Fruit fly (Drosophila melanogaster) whole organism, embryonic: Measurements from ENCODE around the gene loaf.
A peak's percentile ranks its signal among the peaks of the same experiment; 100 is the strongest.

Source experiments
- Atf3 ChIP-seq: fragments of 200-800 bp; sonication (Bioruptor generic); optimal IDR thresholded peaks from 3 replicates; lab custom pipeline; 2016; ENCODE audit warnings: missing biosample characterization, missing genetic modification characterization
- CG10267 ChIP-seq: fragments of 200-800 bp; sonication (Bioruptor generic); optimal IDR thresholded peaks from 2 replicates; lab custom pipeline; 2018; ENCODE audit warnings: missing biosample characterization, mild to moderate bottlenecking, missing genetic modification characterization, moderate library complexity
- CG10274 ChIP-seq: fragments of 200-800 bp; sonication (Bioruptor generic); optimal IDR thresholded peaks from 3 replicates; lab custom pipeline; 2017; ENCODE audit warnings: missing biosample characterization, mild to moderate bottlenecking, missing genetic modification characterization
- CG10462 ChIP-seq: fragments of 200-800 bp; sonication (Bioruptor generic); optimal IDR thresholded peaks from 2 replicates; lab custom pipeline; 2016; ENCODE audit warnings: missing biosample characterization, missing genetic modification characterization
- CG12219 ChIP-seq: fragments of 200-800 bp; sonication (Bioruptor generic); optimal IDR thresholded peaks from 3 replicates; lab custom pipeline; 2018; ENCODE audit warnings: missing biosample characterization, mild to moderate bottlenecking, missing genetic modification characterization
- CG14014 ChIP-seq: fragments of 200-800 bp; sonication (Bioruptor generic); IDR thresholded peaks from 2 replicates; pipeline ENCODE4 v1.3.6; 2022; ENCODE audit warnings: missing biosample characterization, missing genetic modification characterization
- CG15479 ChIP-seq: fragments of 200-800 bp; sonication (Bioruptor generic); optimal IDR thresholded peaks from 3 replicates; lab custom pipeline; 2019; ENCODE audit warnings: missing biosample characterization, mild to moderate bottlenecking, missing genetic modification characterization, moderate library complexity
- CG15601 ChIP-seq: fragments of 200-800 bp; sonication (Bioruptor generic); optimal IDR thresholded peaks from 3 replicates; lab custom pipeline; 2019; ENCODE audit warnings: missing biosample characterization, mild to moderate bottlenecking, missing genetic modification characterization, moderate library complexity
- CG16863 ChIP-seq: fragments of 200-800 bp; sonication (Bioruptor generic); optimal IDR thresholded peaks from 3 replicates; lab custom pipeline; 2016; ENCODE audit warnings: missing biosample characterization, missing genetic modification characterization
- CG3065 ChIP-seq: fragments of 200-800 bp; sonication (Bioruptor generic); optimal IDR thresholded peaks from 2 replicates; lab custom pipeline; 2016; ENCODE audit warnings: missing biosample characterization, missing genetic modification characterization
- CG4854 ChIP-seq: fragments of 200-800 bp; sonication (Bioruptor generic); optimal IDR thresholded peaks from 2 replicates; lab custom pipeline; 2016; ENCODE audit warnings: missing biosample characterization, missing genetic modification characterization, inconsistent platforms
- CG6272 ChIP-seq: fragments of 200-800 bp; sonication (Bioruptor generic); IDR thresholded peaks from 2 replicates; pipeline ENCODE4 v1.3.6; 2022; ENCODE audit warnings: missing biosample characterization, missing genetic modification characterization
- CG7357 ChIP-seq: fragments of 200-800 bp; sonication (Bioruptor generic); IDR thresholded peaks from 3 replicates; pipeline ENCODE4 v1.3.6; 2022; ENCODE audit warnings: missing biosample characterization, missing genetic modification characterization
- CG7786 ChIP-seq: fragments of 200-800 bp; sonication (Bioruptor generic); optimal IDR thresholded peaks from 2 replicates; lab custom pipeline; 2016; ENCODE audit warnings: missing biosample characterization, missing genetic modification characterization
- CG8388 ChIP-seq: fragments of 200-800 bp; sonication (Bioruptor generic); optimal IDR thresholded peaks from 2 replicates; lab custom pipeline; 2019; ENCODE audit warnings: missing biosample characterization, mild to moderate bottlenecking, missing genetic modification characterization, moderate library complexity
- CG8478 ChIP-seq: fragments of >200 bp; optimal IDR thresholded peaks from 2 replicates; lab custom pipeline; 2018
- CG9727 ChIP-seq: fragments of 200-800 bp; sonication (Bioruptor generic); optimal IDR thresholded peaks from 3 replicates; lab custom pipeline; 2017; ENCODE audit warnings: missing biosample characterization, mild to moderate bottlenecking, missing genetic modification characterization
- CG9876 ChIP-seq: fragments of 200-800 bp; sonication (Bioruptor generic); optimal IDR thresholded peaks from 2 replicates; lab custom pipeline; 2016; ENCODE audit warnings: missing biosample characterization, missing genetic modification characterization
- Dip3 ChIP-seq: fragments of 200-800 bp; sonication (Bioruptor generic); optimal IDR thresholded peaks from 3 replicates; lab custom pipeline; 2016; ENCODE audit warnings: missing biosample characterization, missing genetic modification characterization
- Dp ChIP-seq: fragments of 200-800 bp; sonication (Bioruptor generic); optimal IDR thresholded peaks from 2 replicates; lab custom pipeline; 2018; ENCODE audit warnings: missing biosample characterization, mild to moderate bottlenecking, missing genetic modification characterization, moderate library complexity
- Ets65A ChIP-seq: fragments of 200-800 bp; sonication (Bioruptor generic); peaks from one replicate; lab custom pipeline; 2016; ENCODE audit warnings: missing biosample characterization, missing genetic modification characterization
- Fer1 ChIP-seq: fragments of 200-800 bp; sonication (Bioruptor generic); optimal IDR thresholded peaks from 2 replicates; lab custom pipeline; 2017; ENCODE audit warnings: missing biosample characterization, mild to moderate bottlenecking, missing genetic modification characterization
- Gug ChIP-seq: fragments of 200-800 bp; sonication (Bioruptor generic); IDR thresholded peaks from 4 replicates; pipeline ENCODE4 v1.3.6; 2022; ENCODE audit warnings: missing biosample characterization, missing genetic modification characterization
- Hr51 ChIP-seq, 2 experiments: fragments of 200-800 bp; sonication (Bioruptor generic); optimal IDR thresholded peaks; 2 replicates in 1 of 2; 3 replicates in 1 of 2; lab custom pipeline; 2016 to 2018; ENCODE audit warnings: missing biosample characterization in 2 of 2, missing genetic modification characterization in 2 of 2, mild to moderate bottlenecking in 1 of 2, moderate library complexity in 1 of 2
- Neu2 ChIP-seq: fragments of 200-800 bp; sonication (Bioruptor generic); optimal IDR thresholded peaks from 3 replicates; lab custom pipeline; 2016; ENCODE audit warnings: missing biosample characterization, missing genetic modification characterization, borderline replicate concordance
- Opbp ChIP-seq: fragments of 200-800 bp; sonication (Bioruptor generic); IDR thresholded peaks from 3 replicates; pipeline ENCODE4 v1.3.6; 2022; ENCODE audit warnings: missing biosample characterization, missing genetic modification characterization; ENCODE audit not compliant: partially characterized antibody
- Rfx ChIP-seq: fragments of 200-800 bp; sonication (Bioruptor generic); IDR thresholded peaks from 2 replicates; pipeline ENCODE4 v1.3.6; 2022; ENCODE audit warnings: missing biosample characterization, missing genetic modification characterization
- Stat92E ChIP-seq, 3 experiments: fragments of >200 bp in 2 of 3; fragments of 200-800 bp in 1 of 3; sonication (Bioruptor generic) in 1 of 3; optimal IDR thresholded peaks; 2 replicates each; lab custom pipeline; 2017 to 2019; ENCODE audit warnings: missing biosample characterization in 3 of 3, missing genetic modification characterization in 3 of 3, mild to moderate bottlenecking in 1 of 3, moderate library complexity in 1 of 3
- aop ChIP-seq: fragments of 200-800 bp; sonication (Bioruptor generic); IDR thresholded peaks from 2 replicates; pipeline ENCODE4 v1.3.6; 2022; ENCODE audit warnings: missing biosample characterization, missing genetic modification characterization
- br ChIP-seq: fragments of >200 bp; optimal IDR thresholded peaks from 2 replicates; lab custom pipeline; 2017
- bsh ChIP-seq, 2 experiments: fragments of 200-800 bp; sonication (Bioruptor generic); optimal IDR thresholded peaks; 2 replicates each; lab custom pipeline; 2017 to 2018; ENCODE audit warnings: mild to moderate bottlenecking in 2 of 2, missing biosample characterization in 2 of 2, missing genetic modification characterization in 2 of 2, moderate library complexity in 1 of 2
- chif ChIP-seq, 2 experiments: fragments of 200-800 bp; sonication (Bioruptor generic); optimal IDR thresholded peaks; 3 replicates each; lab custom pipeline; 2016; ENCODE audit warnings: missing biosample characterization in 2 of 2, missing genetic modification characterization in 2 of 2
- chm ChIP-seq: fragments of 200-800 bp; sonication (Bioruptor generic); IDR thresholded peaks from 2 replicates; pipeline ENCODE4 v1.3.6; 2022; ENCODE audit warnings: missing biosample characterization, missing genetic modification characterization
- chn ChIP-seq: fragments of 200-800 bp; sonication (Bioruptor generic); optimal IDR thresholded peaks from 2 replicates; lab custom pipeline; 2016; ENCODE audit warnings: missing biosample characterization, missing genetic modification characterization
- crol ChIP-seq: fragments of 200-800 bp; sonication (Bioruptor generic); IDR thresholded peaks from 2 replicates; pipeline ENCODE4 v1.3.6; 2022; ENCODE audit warnings: missing biosample characterization, missing genetic modification characterization
- cwo ChIP-seq: fragments of 200-800 bp; sonication (Bioruptor generic); optimal IDR thresholded peaks from 3 replicates; lab custom pipeline; 2017; ENCODE audit warnings: missing biosample characterization, missing genetic modification characterization, mild to moderate bottlenecking, moderate library complexity, missing genetic modification reagents
- eyg ChIP-seq: fragments of 200-800 bp; sonication (Bioruptor generic); optimal IDR thresholded peaks from 3 replicates; lab custom pipeline; 2016; ENCODE audit warnings: missing biosample characterization, missing genetic modification characterization
- fd3F ChIP-seq: fragments of 200-800 bp; sonication (Bioruptor generic); optimal IDR thresholded peaks from 2 replicates; lab custom pipeline; 2018; ENCODE audit warnings: missing biosample characterization, mild to moderate bottlenecking, missing genetic modification characterization, moderate library complexity
- fu2 ChIP-seq: fragments of 200-800 bp; sonication (Bioruptor generic); optimal IDR thresholded peaks from 2 replicates; lab custom pipeline; 2016; ENCODE audit warnings: missing biosample characterization, missing genetic modification characterization
- gfzf ChIP-seq: fragments of 200-800 bp; sonication (Bioruptor generic); optimal IDR thresholded peaks from 2 replicates; lab custom pipeline; 2016; ENCODE audit warnings: missing biosample characterization, mild to moderate bottlenecking, missing genetic modification characterization, moderate library complexity
- kni ChIP-seq: fragments of 200-800 bp; sonication (Bioruptor generic); optimal IDR thresholded peaks from 3 replicates; lab custom pipeline; 2017; ENCODE audit warnings: mild to moderate bottlenecking, missing biosample characterization, missing genetic modification reagents, missing genetic modification characterization
- mirr ChIP-seq: fragments of 200-800 bp; sonication (Bioruptor generic); optimal IDR thresholded peaks from 3 replicates; lab custom pipeline; 2018; ENCODE audit warnings: missing biosample characterization, mild to moderate bottlenecking, missing genetic modification characterization
- row ChIP-seq: fragments of 200-800 bp; sonication (Bioruptor generic); IDR thresholded peaks from 3 replicates; pipeline ENCODE4 v1.3.6; 2022; ENCODE audit warnings: missing biosample characterization, missing genetic modification characterization
- sob ChIP-seq: fragments of 200-800 bp; sonication (Bioruptor generic); IDR thresholded peaks from 2 replicates; pipeline ENCODE4 v1.3.6; 2022; ENCODE audit warnings: missing biosample characterization, missing genetic modification characterization
- sug ChIP-seq: fragments of 200-800 bp; optimal IDR thresholded peaks from 2 replicates; lab custom pipeline; 2019; ENCODE audit warnings: missing biosample characterization, mild to moderate bottlenecking, missing genetic modification characterization, moderate library complexity
- tll ChIP-seq, 2 experiments: fragments of 200-800 bp in 1 of 2; fragments of >200 bp in 1 of 2; sonication (Bioruptor generic) in 1 of 2; optimal IDR thresholded peaks; 2 replicates each; lab custom pipeline; 2017 to 2019; ENCODE audit warnings: missing biosample characterization in 2 of 2, missing genetic modification characterization in 2 of 2, mild to moderate bottlenecking in 1 of 2, moderate library complexity in 1 of 2
- tna ChIP-seq: fragments of 200-800 bp; sonication (Bioruptor generic); IDR thresholded peaks from 2 replicates; pipeline ENCODE4 v1.3.6; 2022; ENCODE audit warnings: missing biosample characterization, missing genetic modification characterization; ENCODE audit not compliant: partially characterized antibody
- vnd ChIP-seq: fragments of 200-800 bp; sonication (Bioruptor generic); IDR thresholded peaks from 3 replicates; pipeline ENCODE4 v1.3.6; 2022; ENCODE audit warnings: missing biosample characterization, missing genetic modification characterization; ENCODE audit not compliant: partially characterized antibody
- z ChIP-seq: fragments of 200-800 bp; sonication (Bioruptor generic); IDR thresholded peaks from 3 replicates; pipeline ENCODE4 v1.3.6; 2022; ENCODE audit warnings: missing biosample characterization, missing genetic modification characterization
- zfh1 ChIP-seq: fragments of 200-800 bp; sonication (Bioruptor generic); IDR thresholded peaks from 3 replicates; pipeline ENCODE4 v1.3.6; 2022; ENCODE audit warnings: missing biosample characterization, missing genetic modification characterization

The loaf gene

dm6 chr3L:11695063-11695462 is 70.9 kb downstream of the loaf start (continued):
- TF ChIP-seq CG10274 (GFP tag; lab: Kevin White, UChicago) = no peak
- no peak for TF ChIP-seq CG16863
- TF ChIP-seq kni = no peak
- no peak for TF ChIP-seq fd3F (GFP tag; lab: Kevin White, UChicago)
- TF ChIP-seq gfzf = no peak
- TF ChIP-seq Ets65A (GFP tag; lab: Kevin White, UChicago) = peak; percentile 23
- TF ChIP-seq CG8478 = peak; percentile 82

dm6 chr3L:11692853-11693252 is 73.1 kb downstream of the loaf start:
- TF ChIP-seq CG4854 (no peak), Fer1 (no peak), row (GFP tag; lab: Robert Waterston, UW) (no peak), CG8388 (GFP tag; lab: Kevin White, UChicago) (no peak), chif (GFP tag; optimal IDR thresholded peaks at IDR 0.05; lab: Kevin White, UChicago) (no peak), bsh (GFP tag; optimal IDR thresholded peaks at IDR 0.05; lab: Kevin White, UChicago) (no peak), CG12219 (no peak), CG15601 (tag; lab: Kevin White, UChicago) (no peak), sob (GFP tag; lab: Robert Waterston, UW) (0 out of 2 replicates have a peak, but pooled peaks have one; percentile 15), CG9727 (GFP tag; lab: Kevin White, UChicago) (no peak), CG14014 (no peak; the same call in 1 of the 2 replicates), eyg (GFP tag; lab: Kevin White, UChicago) (no peak), sug (tag; lab: Kevin White, UChicago) (no peak), Rfx (GFP tag; lab: Robert Waterston, UW) (no peak), CG7786 (GFP tag; lab: Kevin White, UChicago) (no peak), cwo (GFP tag; lab: Kevin White, UChicago) (no peak), fu2 (no peak), Gug (no peak), CG10267 (tag; lab: Kevin White, UChicago) (no peak), CG10462 (no peak), CG9876 (GFP tag; lab: Kevin White, UChicago) (no peak), Dp (GFP tag; lab: Kevin White, UChicago) (no peak), zfh1 (GFP tag; lab: Robert Waterston, UW) (peak; percentile 8; the same call in 1 of the 3 replicates), chn (GFP tag; lab: Kevin White, UChicago) (no peak), vnd (GFP tag; lab: Robert Waterston, UW) (peak; percentile 11; the same call in 1 of the 3 replicates), CG7357 (GFP tag; lab: Robert Waterston, UW) (no peak), Stat92E (GFP tag; optimal IDR thresholded peaks at IDR 0.05; lab: Kevin White, UChicago) (no peak), tll (GFP tag; optimal IDR thresholded peaks at IDR 0.05; lab: Kevin White, UChicago) (peak in 1 of 2 experiments; percentile 25), aop (no peak), CG6272 (GFP tag; lab: Robert Waterston, UW) (no peak), crol (no peak), CG15479 (GFP tag; lab: Kevin White, UChicago) (no peak), br (lab: Kevin White, UChicago) (no peak), tna (GFP tag; lab: Robert Waterston, UW) (no peak), Atf3 (GFP tag; lab: Kevin White, UChicago) (no peak), z (GFP tag; lab: Robert Waterston, UW) (no peak), Neu2 (GFP tag; lab: Kevin White, UChicago) (peak; percentile 11), Dip3 (no peak), mirr (no peak), CG3065 (GFP tag; lab: Kevin White, UChicago) (no peak), chm (GFP tag; lab: Robert Waterston, UW) (0 out of 2 replicates have a peak, but pooled peaks have one; percentile 28), Opbp (GFP tag; lab: Robert Waterston, UW) (no peak), Hr51 (GFP tag; optimal IDR thresholded peaks at IDR 0.05; lab: Kevin White, UChicago) (no peak)
